Fruit fly (Drosophila melanogaster): Measurements from ENCODE around the gene loh.

loh gene

dm6 chr2L:10426534-10427048, 15.7 kb upstream of the loh start, which contains the start of the genes SmB and KdelR (continued):
- TF ChIP-seq Awh (GFP tag; IDR thresholded peaks at IDR 0.05) (no peak), CG7271 (tag; optimal IDR thresholded peaks at IDR 0.05) (peak; percentile 8), CG32767 (GFP tag; IDR thresholded peaks at IDR 0.05) (no peak), Hr39 (optimal IDR thresholded peaks at IDR 0.05) (no peak), gsb-n (tag; optimal IDR thresholded peaks at IDR 0.05) (peak; percentile 57), CG14050 (GFP tag; IDR thresholded peaks at IDR 0.05) (no peak), Mes4 (GFP tag; optimal IDR thresholded peaks at IDR 0.05) (no peak), CG6791 (GFP tag; IDR thresholded peaks at IDR 0.05; ENCODE audit: partially characterized antibody) (peak; percentile 77), CG31224 (GFP tag; IDR thresholded peaks at IDR 0.05) (no peak), lilli (GFP tag; optimal IDR thresholded peaks at IDR 0.05) (peak; percentile 61), z (GFP tag; IDR thresholded peaks at IDR 0.05) (no peak), CG2678 (tag; optimal IDR thresholded peaks at IDR 0.05) (no peak), CG33557 (GFP tag; optimal IDR thresholded peaks at IDR 0.05) (peak; percentile 26), lbe (GFP tag; optimal IDR thresholded peaks at IDR 0.05) (peak; percentile 67), CG9215 (GFP tag; IDR thresholded peaks at IDR 0.05) (no peak), ind (GFP tag; optimal IDR thresholded peaks at IDR 0.05) (no peak), CG3407 (GFP tag; optimal IDR thresholded peaks at IDR 0.05) (no peak), CG12391 (tag; optimal IDR thresholded peaks at IDR 0.05) (peak; percentile 59), lab (GFP tag; optimal IDR thresholded peaks at IDR 0.05) (no peak), cg (GFP tag; optimal IDR thresholded peaks at IDR 0.05) (no peak), Meics (GFP tag; optimal IDR thresholded peaks at IDR 0.05) (no peak), CG31365 (tag; optimal IDR thresholded peaks at IDR 0.05) (no peak), eyg (GFP tag; optimal IDR thresholded peaks at IDR 0.05) (no peak), Chrac-16 (GFP tag; optimal IDR thresholded peaks at IDR 0.05) (peak; percentile 7), crp (GFP tag; optimal IDR thresholded peaks at IDR 0.05) (peak in 1 of 2 experiments; percentile 54), dmrt11E (tag; optimal IDR thresholded peaks at IDR 0.05) (no peak), pzg (GFP tag; optimal IDR thresholded peaks at IDR 0.05) (peak; percentile 51), zen (tag; optimal IDR thresholded peaks at IDR 0.05) (peak; percentile 11), ro (GFP tag; IDR thresholded peaks at IDR 0.05) (no peak), Med (GFP tag) (peak; percentile 83), CG10431 (GFP tag; optimal IDR thresholded peaks at IDR 0.05) (peak; percentile 20), CG8478 (optimal IDR thresholded peaks at IDR 0.05) (no peak), Aef1 (GFP tag; IDR thresholded peaks at IDR 0.05) (no peak), CG5180 (GFP tag; optimal IDR thresholded peaks at IDR 0.05) (no peak), CG6854 (GFP tag; optimal IDR thresholded peaks at IDR 0.05) (no peak), sens (GFP tag) (peak; percentile 81), HLHmδ (GFP tag; optimal IDR thresholded peaks at IDR 0.05) (no peak), fd102C (GFP tag; optimal IDR thresholded peaks at IDR 0.05) (no peak), nom (GFP tag; optimal IDR thresholded peaks at IDR 0.05) (peak; percentile 4), nerfin-1 (tag; optimal IDR thresholded peaks at IDR 0.05) (peak; percentile 40), Xbp1 (GFP tag; optimal IDR thresholded peaks at IDR 0.05) (peak; percentile 97), Elba2 (GFP tag; optimal IDR thresholded peaks at IDR 0.05) (peak; percentile 26), fru (optimal IDR thresholded peaks at IDR 0.05) (no peak), ewg (GFP tag; optimal IDR thresholded peaks at IDR 0.05) (peak; percentile 56), E2f2 (GFP tag; IDR thresholded peaks at IDR 0.05) (peak; percentile 68; the same call in 1 of the 2 replicates), Fer1 (GFP tag; optimal IDR thresholded peaks at IDR 0.05) (peak; percentile 33), CG10209 (GFP tag; optimal IDR thresholded peaks at IDR 0.05) (no peak), CG16813 (GFP tag; IDR thresholded peaks at IDR 0.05; ENCODE audit: partially characterized antibody) (peak; percentile 82), mld (GFP tag; IDR thresholded peaks at IDR 0.05; ENCODE audit: partially characterized antibody) (peak; percentile 76; the same call in 2 of the 3 replicates), CG3065 (GFP tag; optimal IDR thresholded peaks at IDR 0.05) (no peak), gro (GFP tag; optimal IDR thresholded peaks at IDR 0.05) (no peak)
